Worm (Caenorhabditis elegans): ENCODE results near the gene F55C12.6.

Gene F55C12.6

ce11 chrII:5827364-5827763 is 48.6 kb downstream of the F55C12.6 start, which contains the start of gene tbc-2:
Gene tbc-2, minus strand, starts transcription at chrII:5827443.
- TF ChIP-seq ref-1 (GFP tag; conservative IDR thresholded peaks at IDR 0.05), result no peak

All from whole organism, midembryonic.